Worm (Caenorhabditis elegans): Measurements from ENCODE around the gene T19C3.7.

The T19C3.7 gene

DNA sequence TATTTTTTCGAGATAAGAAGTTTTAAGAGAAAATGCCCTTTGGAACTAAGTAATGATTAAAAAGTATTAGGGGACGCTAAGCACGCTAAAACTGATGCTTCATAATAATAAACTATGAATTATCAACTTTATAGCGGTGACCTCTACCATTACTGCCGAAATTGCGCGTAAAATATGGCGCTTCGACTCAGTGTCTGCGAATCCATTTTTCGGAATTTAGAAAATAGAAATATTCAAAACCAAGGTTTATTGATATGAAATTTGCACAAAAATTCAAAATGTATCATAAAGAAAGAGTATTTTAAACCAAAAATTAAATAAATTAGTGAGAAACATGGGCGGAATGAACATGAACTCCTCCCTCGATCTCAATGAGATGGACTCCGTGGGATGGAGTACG lies 36.7 kb downstream of the T19C3.7 start (continued):
- TF ChIP-seq sdz-12 (GFP tag; optimal IDR thresholded peaks at IDR 0.05): no peak
- TF ChIP-seq Y105C5A.15 (GFP tag; IDR thresholded peaks at IDR 0.05): no peak
- no peak for TF ChIP-seq set-16 (GFP tag; IDR thresholded peaks at IDR 0.05)
- no peak for TF ChIP-seq unc-39 (tag; optimal IDR thresholded peaks at IDR 0.05)
- TF ChIP-seq spr-3 (GFP tag; optimal IDR thresholded peaks at IDR 0.05): no peak
- TF ChIP-seq nhr-48 (tag; optimal IDR thresholded peaks at IDR 0.05): no peak
- no peak for TF ChIP-seq Y75B8A.6 (GFP tag; IDR thresholded peaks at IDR 0.05)
- no peak for TF ChIP-seq daf-16 (GFP tag; optimal IDR thresholded peaks at IDR 0.05)
- peak; percentile 72 for TF ChIP-seq daf-16 (tag; optimal IDR thresholded peaks at IDR 0.05)
- TF ChIP-seq dmd-9 (GFP tag; IDR thresholded peaks at IDR 0.05): no peak
- TF ChIP-seq lin-39 (tag; optimal IDR thresholded peaks at IDR 0.05): no peak
- TF ChIP-seq saeg-2 (GFP tag; IDR thresholded peaks at IDR 0.05): no peak
- no peak for TF ChIP-seq nhr-41 (GFP tag; IDR thresholded peaks at IDR 0.05)
- peak; percentile 1 for TF ChIP-seq nhr-10 (tag; optimal IDR thresholded peaks at IDR 0.05)
- TF ChIP-seq dve-1 (tag; optimal IDR thresholded peaks at IDR 0.05; ENCODE audit: insufficient read depth): peak; percentile 70
- no peak for TF ChIP-seq ceh-82 (tag; optimal IDR thresholded peaks at IDR 0.05)
- TF ChIP-seq attf-4 (tag; optimal IDR thresholded peaks at IDR 0.05): no peak
- no peak for TF ChIP-seq mdt-29 (GFP tag; IDR thresholded peaks at IDR 0.05)
- no peak for TF ChIP-seq ctbp-1 (GFP tag; IDR thresholded peaks at IDR 0.05)
- TF ChIP-seq lin-15B (tag; optimal IDR thresholded peaks at IDR 0.05): no peak
- TF ChIP-seq R02D3.7 (tag; optimal IDR thresholded peaks at IDR 0.05): no peak
- no peak for TF ChIP-seq nhr-42 (GFP tag; IDR thresholded peaks at IDR 0.05)
- no peak for TF ChIP-seq madf-5 (GFP tag; IDR thresholded peaks at IDR 0.05)
- no peak for TF ChIP-seq nhr-25 (tag; optimal IDR thresholded peaks at IDR 0.05; ENCODE audit: borderline replicate concordance, insufficient read depth)
- 0 out of 2 replicates have a peak, but pooled peaks have one; percentile 35 for TF ChIP-seq pha-4 (GFP tag; IDR thresholded peaks at IDR 0.05)
- TF ChIP-seq pha-4 (tag; optimal IDR thresholded peaks at IDR 0.05): no peak

ce11 chrIII:598687-599086 lies 37.3 kb downstream of the T19C3.7 start, which contains the start of gene Y55B1AR.2:
Gene Y55B1AR.2 (minus strand): TSS chrIII:598787.
- TF ChIP-seq dpl-1 (GFP tag; optimal IDR thresholded peaks at IDR 0.05): no peak
- no peak for TF ChIP-seq nhr-10 (tag; optimal IDR thresholded peaks at IDR 0.05)
- TF ChIP-seq Y75B8A.6 (GFP tag; IDR thresholded peaks at IDR 0.05): no peak
- TF ChIP-seq zfp-2 (tag; optimal IDR thresholded peaks at IDR 0.05): no peak
- no peak for TF ChIP-seq lsy-2 (tag; optimal IDR thresholded peaks at IDR 0.05)
- TF ChIP-seq nhr-76 (tag; optimal IDR thresholded peaks at IDR 0.05): no peak
- TF ChIP-seq ctbp-1 (GFP tag; IDR thresholded peaks at IDR 0.05): no peak
- no peak for TF ChIP-seq fos-1 (tag; optimal IDR thresholded peaks at IDR 0.05)
- TF ChIP-seq nhr-41 (GFP tag; IDR thresholded peaks at IDR 0.05): no peak
- TF ChIP-seq F44E2.7 (GFP tag; IDR thresholded peaks at IDR 0.05): no peak
- no peak for TF ChIP-seq nhr-102 (tag; optimal IDR thresholded peaks at IDR 0.05)
- TF ChIP-seq ama-1 (optimal IDR thresholded peaks at IDR 0.05): no peak
- TF ChIP-seq madf-9 (GFP tag; conservative IDR thresholded peaks at IDR 0.05): no peak
- no peak for TF ChIP-seq snpc-1.2 (GFP tag; IDR thresholded peaks at IDR 0.05)
- no peak for TF ChIP-seq pha-4 (GFP tag; IDR thresholded peaks at IDR 0.05)
- no peak for TF ChIP-seq pha-4 (tag; optimal IDR thresholded peaks at IDR 0.05)
- no peak for TF ChIP-seq mep-1 (tag; optimal IDR thresholded peaks at IDR 0.05)
- no peak for TF ChIP-seq D1046.2 (GFP tag; IDR thresholded peaks at IDR 0.05)

- TF ChIP-seq ztf-7 (tag; optimal IDR thresholded peaks at IDR 0.05) (no peak), nhr-237 (tag; optimal IDR thresholded peaks at IDR 0.05) (no peak), hlh-11 (tag; optimal IDR thresholded peaks at IDR 0.05) (peak; percentile 63), ceh-28 (tag; optimal IDR thresholded peaks at IDR 0.05) (peak; percentile 56), spr-3 (GFP tag; optimal IDR thresholded peaks at IDR 0.05) (no peak), lin-29 (GFP tag; IDR thresholded peaks at IDR 0.05) (no peak), skn-1 (tag; optimal IDR thresholded peaks at IDR 0.05) (no peak), mdl-1 (tag; optimal IDR thresholded peaks at IDR 0.05) (peak; percentile 64 to 83), F10B5.3 (tag; optimal IDR thresholded peaks at IDR 0.05) (no peak), lin-38 (GFP tag; IDR thresholded peaks at IDR 0.05) (peak; percentile 27; the same call in 1 of the 2 replicates), zfp-2 (tag; optimal IDR thresholded peaks at IDR 0.05) (no peak), fkh-10 (GFP tag; optimal IDR thresholded peaks at IDR 0.05) (no peak), hmg-1.1 (GFP tag; IDR thresholded peaks at IDR 0.05) (peak; percentile 80), tra-1 (GFP tag; IDR thresholded peaks at IDR 0.05) (0 out of 2 replicates have a peak, but pooled peaks have one; percentile 6), zip-11 (GFP tag; IDR thresholded peaks at IDR 0.05) (no peak), snpc-4 (tag; optimal IDR thresholded peaks at IDR 0.05) (no peak), dve-1 (tag; optimal IDR thresholded peaks at IDR 0.05; ENCODE audit: insufficient read depth) (peak; percentile 31)
These were observed 37.8 kb downstream of the T19C3.7 start for ce11 chrIII:598168-598567.

All from whole organism, L4 larva.